Fruit fly (Drosophila melanogaster) whole organism, pupa: ENCODE data around the gene Irc.

ENCODE experiments used
- CG17806 ChIP-seq: fragments of 200-800 bp; sonication (Bioruptor generic); optimal IDR thresholded peaks from 2 replicates; lab custom pipeline; 2018; ENCODE audit warnings: missing biosample characterization, mild to moderate bottlenecking, missing genetic modification characterization, moderate library complexity
- CG32121 ChIP-seq: fragments of 200-800 bp; sonication (Bioruptor generic); IDR thresholded peaks from 2 replicates; pipeline ENCODE4 v1.3.6; 2022; ENCODE audit warnings: missing biosample characterization, missing genetic modification characterization
- CG4496 ChIP-seq: fragments of 200-800 bp; sonication (Bioruptor generic); IDR thresholded peaks from 3 replicates; pipeline ENCODE4 v1.3.6; 2022; ENCODE audit warnings: missing biosample characterization, missing genetic modification characterization
- CG8159 ChIP-seq: fragments of 200-800 bp; sonication (Bioruptor generic); optimal IDR thresholded peaks from 3 replicates; lab custom pipeline; 2018; ENCODE audit warnings: missing biosample characterization, mild to moderate bottlenecking, missing genetic modification characterization, moderate library complexity
- CG8301 ChIP-seq: fragments of 200-800 bp; sonication (Bioruptor generic); optimal IDR thresholded peaks from 2 replicates; lab custom pipeline; 2018; ENCODE audit warnings: missing biosample characterization, mild to moderate bottlenecking, missing genetic modification characterization
- Pif1A ChIP-seq: fragments of 200-800 bp; sonication (Bioruptor generic); optimal IDR thresholded peaks from 3 replicates; lab custom pipeline; 2016; ENCODE audit warnings: missing biosample characterization, missing genetic modification characterization
- Pif1B ChIP-seq: fragments of 200-800 bp; sonication (Bioruptor generic); optimal IDR thresholded peaks from 3 replicates; lab custom pipeline; 2016; ENCODE audit warnings: missing biosample characterization, missing genetic modification characterization
- Snoo ChIP-seq: fragments of 200-800 bp; sonication (Bioruptor generic); optimal IDR thresholded peaks from 3 replicates; lab custom pipeline; 2017; ENCODE audit warnings: missing biosample characterization, mild to moderate bottlenecking, missing genetic modification characterization, inconsistent platforms
- gl ChIP-seq: fragments of 200-800 bp; sonication (Bioruptor generic); optimal IDR thresholded peaks from 2 replicates; lab custom pipeline; 2018; ENCODE audit warnings: missing biosample characterization, mild to moderate bottlenecking, missing genetic modification characterization
- rn ChIP-seq: fragments of 200-800 bp; sonication (Bioruptor generic); IDR thresholded peaks from 2 replicates; pipeline ENCODE4 v1.3.6; 2022; ENCODE audit warnings: missing biosample characterization, missing genetic modification characterization

- TF ChIP-seq CG4496 (no peak), CG17806 (tag; lab: Kevin White, UChicago) (no peak), rn (GFP tag; lab: Robert Waterston, UW) (no peak), Pif1B (GFP tag; lab: Kevin White, UChicago) (no peak), Pif1A (GFP tag; lab: Kevin White, UChicago) (no peak), CG8159 (no peak), CG32121 (GFP tag; lab: Robert Waterston, UW) (no peak), CG8301 (tag; lab: Kevin White, UChicago) (no peak), gl (tag; lab: Kevin White, UChicago) (no peak), Snoo (tag; lab: Kevin White, UChicago) (no peak)
These were observed 42.5 kb upstream of the Irc start for dm6 chr3R:16960219-16960618.
